Fruit fly (Drosophila melanogaster): ENCODE measurements around the gene CG1494.

The CG1494 gene

DNA sequence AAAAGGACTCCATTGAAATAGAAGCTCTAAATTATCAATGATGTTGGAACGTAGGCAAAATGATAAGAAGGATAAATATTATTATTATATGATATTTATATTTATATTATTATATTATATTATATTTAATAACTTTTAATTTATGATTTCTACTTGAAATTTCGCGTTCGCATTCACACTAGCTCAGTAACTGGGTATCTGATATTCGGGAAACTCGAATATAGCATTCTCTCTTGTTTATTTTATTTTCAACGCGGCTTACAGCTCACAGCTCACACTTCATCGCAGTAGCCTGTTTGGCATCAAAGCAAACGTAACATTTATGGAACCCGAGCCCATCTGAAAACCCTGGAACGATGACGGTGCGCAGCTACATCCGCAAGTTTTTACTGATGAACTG, at the start of gene CG1494:
CG1494 (plus strand) TSS at position 301 of the 400 bp plus-strand sequence.
- no peak for TF ChIP-seq CG14711 (tag; optimal IDR thresholded peaks at IDR 0.05)
- TF ChIP-seq CG7045 (GFP tag; optimal IDR thresholded peaks at IDR 0.05): no peak
- no peak for TF ChIP-seq Hr96 (GFP tag; optimal IDR thresholded peaks at IDR 0.05)

dm6 chrX:21241796-21242208, 43.3 kb upstream of the CG1494 start:
- no peak for TF ChIP-seq cic (GFP tag; optimal IDR thresholded peaks at IDR 0.05)
- TF ChIP-seq CG7045 (GFP tag; optimal IDR thresholded peaks at IDR 0.05): no peak
- TF ChIP-seq ovo (GFP tag; optimal IDR thresholded peaks at IDR 0.05): no peak
- TF ChIP-seq Clk (GFP tag; optimal IDR thresholded peaks at IDR 0.05): no peak
- no peak for TF ChIP-seq bab1 (GFP tag; optimal IDR thresholded peaks at IDR 0.05)
- TF ChIP-seq Hr96 (GFP tag; optimal IDR thresholded peaks at IDR 0.05): no peak
- TF ChIP-seq CG11617 (GFP tag; optimal IDR thresholded peaks at IDR 0.05): no peak
- no peak for TF ChIP-seq kay (GFP tag; ENCODE audit: borderline replicate concordance)
- no peak for TF ChIP-seq toe (GFP tag; optimal IDR thresholded peaks at IDR 0.05)
- no peak for TF ChIP-seq CG12768 (GFP tag; optimal IDR thresholded peaks at IDR 0.05)

- TF ChIP-seq tj (GFP tag; optimal IDR thresholded peaks at IDR 0.05): no peak
- no peak for TF ChIP-seq cic (GFP tag; optimal IDR thresholded peaks at IDR 0.05)
- TF ChIP-seq bab1 (GFP tag; optimal IDR thresholded peaks at IDR 0.05): no peak
- no peak for TF ChIP-seq pad (GFP tag; optimal IDR thresholded peaks at IDR 0.05)
- TF ChIP-seq toe (GFP tag; optimal IDR thresholded peaks at IDR 0.05): no peak
Measured at dm6 chrX:21251048-21251447, 34.1 kb upstream of the CG1494 start, which contains the start of gene CG1722. Gene CG1722 (minus strand): TSS chrX:21251148.

dm6 chrX:21265391-21265790, 19.7 kb upstream of the CG1494 start:
- TF ChIP-seq Clk (GFP tag; optimal IDR thresholded peaks at IDR 0.05) (no peak), cic (GFP tag; optimal IDR thresholded peaks at IDR 0.05) (no peak), CG1620 (GFP tag; optimal IDR thresholded peaks at IDR 0.05) (no peak), Crg-1 (GFP tag; optimal IDR thresholded peaks at IDR 0.05) (no peak), Mnt (GFP tag; optimal IDR thresholded peaks at IDR 0.05) (no peak), CG5204 (GFP tag; optimal IDR thresholded peaks at IDR 0.05) (no peak), bab1 (GFP tag; optimal IDR thresholded peaks at IDR 0.05) (no peak), pad (GFP tag; optimal IDR thresholded peaks at IDR 0.05) (no peak), CG7045 (GFP tag; optimal IDR thresholded peaks at IDR 0.05) (no peak), CG11617 (GFP tag; optimal IDR thresholded peaks at IDR 0.05) (no peak), CG14711 (tag; optimal IDR thresholded peaks at IDR 0.05) (no peak), tj (GFP tag; optimal IDR thresholded peaks at IDR 0.05) (no peak), CG12768 (GFP tag; optimal IDR thresholded peaks at IDR 0.05) (no peak), CG7101 (tag; optimal IDR thresholded peaks at IDR 0.05) (no peak), Hr96 (GFP tag; optimal IDR thresholded peaks at IDR 0.05) (no peak), toe (GFP tag; optimal IDR thresholded peaks at IDR 0.05) (no peak), kay (GFP tag; ENCODE audit: borderline replicate concordance) (no peak)

dm6 chrX:21276494-21276893, 8.6 kb upstream of the CG1494 start:
- TF ChIP-seq cic (GFP tag; optimal IDR thresholded peaks at IDR 0.05) (peak; percentile 69), kay (GFP tag; ENCODE audit: borderline replicate concordance) (no peak)

DNA sequence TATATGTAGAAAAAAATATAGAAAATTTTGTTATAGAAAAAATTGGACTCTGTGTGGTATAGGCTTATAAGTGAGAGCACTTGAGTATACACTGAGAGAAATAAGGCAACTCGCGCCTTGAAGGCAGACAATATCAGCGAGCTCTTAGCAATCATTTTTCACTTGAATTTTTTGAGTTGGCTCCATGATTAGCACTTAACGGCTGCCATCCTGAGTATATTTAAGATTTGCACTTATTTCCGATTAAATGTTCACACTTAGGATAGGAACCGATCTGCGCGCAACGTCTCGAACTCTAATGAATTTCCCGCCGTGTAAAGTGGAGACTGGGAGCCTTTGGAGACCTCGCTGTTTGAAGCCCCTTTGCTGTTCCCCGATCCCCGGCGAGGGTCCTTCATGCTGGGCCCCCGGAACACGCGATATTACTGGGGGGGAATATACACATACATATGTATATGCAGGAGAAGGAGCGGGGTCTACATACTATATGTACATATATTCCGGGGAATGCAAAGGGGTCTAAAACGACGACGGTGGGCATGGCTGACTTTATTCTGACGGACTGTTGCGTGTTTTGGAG, 5.7 kb upstream of the CG1494 start:
- no peak for TF ChIP-seq CG7101 (tag; optimal IDR thresholded peaks at IDR 0.05)
- TF ChIP-seq CG1620 (GFP tag; optimal IDR thresholded peaks at IDR 0.05): no peak
- no peak for TF ChIP-seq CG12768 (GFP tag; optimal IDR thresholded peaks at IDR 0.05)
- no peak for TF ChIP-seq kay (GFP tag; ENCODE audit: borderline replicate concordance)
- no peak for TF ChIP-seq pad (GFP tag; optimal IDR thresholded peaks at IDR 0.05)

- TF ChIP-seq CG11617 (GFP tag; optimal IDR thresholded peaks at IDR 0.05) (no peak), kay (GFP tag; ENCODE audit: borderline replicate concordance) (peak; percentile 76)
Measured at dm6 chrX:21280629-21281028, 4.5 kb upstream of the CG1494 start.

DNA sequence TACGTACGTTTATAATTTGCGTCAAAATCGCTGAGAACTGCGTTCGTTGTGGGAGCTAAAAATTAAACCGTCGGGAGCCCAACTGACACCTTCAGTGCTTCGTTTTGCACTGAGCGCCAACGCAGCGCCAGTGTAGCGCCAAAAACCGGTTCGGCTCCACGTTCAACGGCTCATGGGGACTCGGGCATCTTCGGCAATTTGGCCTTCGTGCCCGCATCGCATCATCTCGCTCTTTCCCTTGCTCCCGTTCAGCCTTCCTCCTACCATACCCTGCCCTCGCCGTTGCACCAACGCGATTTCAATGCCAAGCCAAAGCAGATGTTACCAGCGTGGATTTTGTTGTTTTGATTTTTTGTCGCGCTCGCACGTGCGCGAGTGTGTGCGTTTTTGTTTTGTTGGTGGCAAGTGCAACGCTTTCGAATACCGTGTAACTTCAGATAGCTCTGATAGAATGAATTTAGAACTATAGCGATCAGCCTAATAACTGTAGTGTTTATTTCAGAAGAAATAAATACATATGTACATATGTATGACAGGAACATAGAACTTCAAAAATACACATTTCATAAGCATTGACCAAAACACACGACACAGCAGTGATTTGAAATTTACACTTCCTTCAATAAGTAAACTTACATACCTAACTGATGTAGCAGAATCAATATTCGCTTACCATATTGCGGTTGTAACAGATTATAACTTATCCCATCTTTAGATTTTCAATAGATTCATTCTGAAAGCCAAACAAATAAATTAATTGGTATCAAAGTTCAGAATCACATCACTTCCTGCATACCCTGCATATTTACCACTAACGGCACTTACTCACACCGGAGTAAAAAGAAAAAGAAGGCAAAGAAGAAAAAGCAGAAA, 3.8 kb upstream of the CG1494 start, which contains the start of gene Mnr:
Mnr (minus strand) TSS at position 133 of the 873 bp plus-strand sequence.
- TF ChIP-seq CG7101 (tag; optimal IDR thresholded peaks at IDR 0.05) (no peak), CG12768 (GFP tag; optimal IDR thresholded peaks at IDR 0.05) (peak; percentile 34), ovo (GFP tag; optimal IDR thresholded peaks at IDR 0.05) (peak; percentile 47), CG5204 (GFP tag; optimal IDR thresholded peaks at IDR 0.05) (no peak), pad (GFP tag; optimal IDR thresholded peaks at IDR 0.05) (peak; percentile 8), cic (GFP tag; optimal IDR thresholded peaks at IDR 0.05) (peak; percentile 55), toe (GFP tag; optimal IDR thresholded peaks at IDR 0.05) (no peak), cnc (optimal IDR thresholded peaks at IDR 0.05) (no peak), Hr96 (GFP tag; optimal IDR thresholded peaks at IDR 0.05) (peak; percentile 47), tj (GFP tag; optimal IDR thresholded peaks at IDR 0.05) (peak; percentile 90), CG1620 (GFP tag; optimal IDR thresholded peaks at IDR 0.05) (no peak), Mnt (GFP tag; optimal IDR thresholded peaks at IDR 0.05) (peak; percentile 85)
